Fruit fly (Drosophila melanogaster): ENCODE data around the gene Flo2.

The Flo2 gene

dm6 chrX:14812239-14812638 is 26.9 kb upstream of the Flo2 start:
- TF ChIP-seq dl (GFP tag; optimal IDR thresholded peaks at IDR 0.05; ENCODE audit: insufficient read depth in 1 of 2, partially characterized antibody in 2 of 2) (no peak), dsf (GFP tag; optimal IDR thresholded peaks at IDR 0.05; ENCODE audit: borderline replicate concordance) (no peak), Sp1 (GFP tag; optimal IDR thresholded peaks at IDR 0.05) (no peak), sv (GFP tag; optimal IDR thresholded peaks at IDR 0.05) (no peak), OdsH (GFP tag; optimal IDR thresholded peaks at IDR 0.05) (no peak), Hr78 (GFP tag; optimal IDR thresholded peaks at IDR 0.05) (no peak), Rel (GFP tag; optimal IDR thresholded peaks at IDR 0.05) (no peak), Rel (tag; optimal IDR thresholded peaks at IDR 0.05) (no peak), Abd-B (GFP tag; optimal IDR thresholded peaks at IDR 0.05) (no peak), GATAd (GFP tag; optimal IDR thresholded peaks at IDR 0.05) (no peak), Vsx2 (GFP tag; optimal IDR thresholded peaks at IDR 0.05; ENCODE audit: partially characterized antibody) (no peak), sage (GFP tag; optimal IDR thresholded peaks at IDR 0.05) (no peak), lola (GFP tag; optimal IDR thresholded peaks at IDR 0.05) (no peak), CG32264 (GFP tag; optimal IDR thresholded peaks at IDR 0.05) (no peak), Hr83 (GFP tag; optimal IDR thresholded peaks at IDR 0.05; ENCODE audit: poor library complexity, severe bottlenecking) (no peak), br (GFP tag; optimal IDR thresholded peaks at IDR 0.05) (no peak), Myc (optimal IDR thresholded peaks at IDR 0.05) (no peak), Dif (GFP tag; optimal IDR thresholded peaks at IDR 0.05; ENCODE audit: partially characterized antibody) (no peak), foxo (GFP tag; optimal IDR thresholded peaks at IDR 0.05) (no peak)

DNA sequence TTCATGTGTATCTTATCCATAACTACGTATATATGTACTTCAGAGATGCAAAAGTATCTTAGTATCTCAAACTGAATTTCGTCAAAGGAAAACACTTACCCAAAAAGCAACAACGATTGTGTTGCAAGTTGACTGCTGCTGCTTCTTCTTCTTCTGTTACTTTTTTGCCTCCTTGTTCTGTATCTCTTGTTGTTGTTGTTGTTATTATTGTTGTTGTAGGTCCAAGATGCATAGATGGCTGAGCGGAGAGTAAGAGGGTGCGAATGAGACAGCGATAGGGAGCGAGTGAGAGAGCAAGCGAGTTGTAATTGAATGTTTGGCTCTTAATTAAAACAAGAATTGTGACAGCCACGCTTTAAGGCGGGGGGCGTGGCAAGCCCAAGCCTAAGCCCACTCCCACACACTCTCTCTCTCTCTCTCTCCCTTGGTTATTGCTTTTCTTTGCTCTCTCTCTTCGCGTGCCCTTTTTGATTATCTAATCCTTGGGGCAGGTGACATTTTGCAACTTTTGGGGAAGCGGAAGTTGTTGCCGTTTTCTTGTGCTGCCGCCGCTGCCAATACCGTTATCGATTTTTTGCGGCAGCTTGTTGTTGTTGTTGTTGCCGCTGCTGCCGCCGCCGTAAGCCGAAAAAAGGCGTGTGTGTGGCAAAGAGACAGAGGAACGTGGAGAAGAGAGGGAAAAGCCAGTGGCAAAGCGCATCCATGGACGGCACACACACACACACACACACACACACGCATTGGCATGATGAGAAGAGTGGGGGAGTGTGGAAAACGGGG is 14.3 kb upstream of the Flo2 start:
- TF ChIP-seq Dif (GFP tag; optimal IDR thresholded peaks at IDR 0.05; ENCODE audit: partially characterized antibody) (peak; percentile 19), CG9705 (GFP tag; optimal IDR thresholded peaks at IDR 0.05) (no peak), psq (GFP tag; optimal IDR thresholded peaks at IDR 0.05) (peak; percentile 75)

DNA sequence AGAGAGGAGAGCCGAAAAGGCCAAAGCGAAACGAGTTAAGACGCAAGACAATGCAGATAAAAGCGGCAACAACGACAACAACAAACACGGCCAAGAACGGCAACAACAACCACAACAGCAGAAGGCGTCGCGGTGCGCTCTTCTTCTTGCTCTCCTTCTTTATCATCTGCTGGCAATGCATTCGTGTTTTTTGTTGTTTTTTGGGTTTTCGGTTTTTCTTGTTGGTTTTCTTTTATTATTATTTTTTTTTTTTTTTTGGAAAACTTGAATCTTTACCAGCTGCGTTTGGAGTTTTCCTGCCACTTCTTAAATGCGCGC is 13.7 kb upstream of the Flo2 start:
- TF ChIP-seq psq (GFP tag; optimal IDR thresholded peaks at IDR 0.05), result peak; percentile 63
- TF ChIP-seq usp (GFP tag; optimal IDR thresholded peaks at IDR 0.05), result no peak

DNA sequence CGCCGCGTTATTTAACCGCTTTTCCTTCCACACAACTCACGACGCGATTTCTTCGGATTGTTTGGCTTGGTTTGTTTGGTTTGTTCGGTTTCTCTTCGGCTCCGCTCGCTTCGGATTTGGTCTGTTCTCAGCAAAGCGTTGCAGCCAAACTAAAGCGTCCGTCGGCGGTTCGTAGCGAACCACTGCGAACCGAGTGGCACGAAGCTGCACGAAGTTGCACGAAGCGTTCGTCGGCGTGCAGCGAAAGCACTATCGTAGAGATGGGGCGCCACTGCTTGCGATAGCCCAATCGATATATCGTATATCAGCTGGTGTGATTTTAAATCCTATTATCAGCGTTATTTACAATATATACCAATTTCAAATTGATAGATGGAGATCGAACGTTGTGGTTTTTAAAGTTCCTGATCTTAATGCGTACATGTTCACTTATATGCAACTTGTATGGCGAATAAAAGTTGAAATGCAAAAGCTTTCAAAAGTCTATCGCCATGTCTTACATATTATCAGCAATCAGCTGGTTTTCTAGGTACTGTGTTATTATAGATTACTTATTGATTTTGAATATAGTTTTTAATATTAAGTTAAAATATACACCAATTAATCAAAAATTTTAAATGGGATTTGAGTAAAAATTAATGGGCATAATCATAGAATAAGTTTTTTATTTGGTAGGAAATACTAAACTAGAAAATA is 13.1 kb upstream of the Flo2 start, which contains the start of gene rut:
Gene rut, minus strand, starts transcription at position 152 of the 696 bp plus-strand sequence.
- TF ChIP-seq lola (GFP tag; optimal IDR thresholded peaks at IDR 0.05), result no peak
- TF ChIP-seq Hr78 (GFP tag; optimal IDR thresholded peaks at IDR 0.05), result no peak
- TF ChIP-seq fru (GFP tag; optimal IDR thresholded peaks at IDR 0.05), result peak; percentile 11
- TF ChIP-seq Dif (GFP tag; optimal IDR thresholded peaks at IDR 0.05; ENCODE audit: partially characterized antibody), result no peak
- peak; percentile 20 for TF ChIP-seq rgr (GFP tag; optimal IDR thresholded peaks at IDR 0.05)
- no peak for TF ChIP-seq ey (GFP tag; optimal IDR thresholded peaks at IDR 0.05)
- TF ChIP-seq Hr83 (GFP tag; optimal IDR thresholded peaks at IDR 0.05; ENCODE audit: poor library complexity, severe bottlenecking), result peak; percentile 67
- no peak for TF ChIP-seq dsf (GFP tag; optimal IDR thresholded peaks at IDR 0.05; ENCODE audit: borderline replicate concordance)
- no peak for TF ChIP-seq Mio (GFP tag; optimal IDR thresholded peaks at IDR 0.05)
- TF ChIP-seq sage (GFP tag; optimal IDR thresholded peaks at IDR 0.05), result no peak
- TF ChIP-seq Vsx2 (GFP tag; optimal IDR thresholded peaks at IDR 0.05; ENCODE audit: partially characterized antibody), result no peak
- TF ChIP-seq CG32264 (GFP tag; optimal IDR thresholded peaks at IDR 0.05), result no peak
- no peak for TF ChIP-seq Dfd (GFP tag; optimal IDR thresholded peaks at IDR 0.05)
- TF ChIP-seq Abd-B (GFP tag; optimal IDR thresholded peaks at IDR 0.05), result no peak
- TF ChIP-seq woc (GFP tag; optimal IDR thresholded peaks at IDR 0.05), result peak; percentile 82
- TF ChIP-seq foxo (GFP tag; optimal IDR thresholded peaks at IDR 0.05), result peak in 1 of 2 experiments; percentile 5
- TF ChIP-seq Sp1 (GFP tag; optimal IDR thresholded peaks at IDR 0.05), result no peak
- peak; percentile 42 for TF ChIP-seq Jra (GFP tag; optimal IDR thresholded peaks at IDR 0.05)
- TF ChIP-seq dl (GFP tag; optimal IDR thresholded peaks at IDR 0.05; ENCODE audit: insufficient read depth in 1 of 2, partially characterized antibody in 2 of 2), result no peak
- no peak for TF ChIP-seq Rel (GFP tag; optimal IDR thresholded peaks at IDR 0.05)
- TF ChIP-seq Rel (tag; optimal IDR thresholded peaks at IDR 0.05), result no peak
- no peak for TF ChIP-seq jim (GFP tag; optimal IDR thresholded peaks at IDR 0.05)
- peak; percentile 35 for TF ChIP-seq h (GFP tag; optimal IDR thresholded peaks at IDR 0.05)
